Fruit fly (Drosophila melanogaster): ENCODE measurements around the gene spn-D.

spn-D gene

DNA sequence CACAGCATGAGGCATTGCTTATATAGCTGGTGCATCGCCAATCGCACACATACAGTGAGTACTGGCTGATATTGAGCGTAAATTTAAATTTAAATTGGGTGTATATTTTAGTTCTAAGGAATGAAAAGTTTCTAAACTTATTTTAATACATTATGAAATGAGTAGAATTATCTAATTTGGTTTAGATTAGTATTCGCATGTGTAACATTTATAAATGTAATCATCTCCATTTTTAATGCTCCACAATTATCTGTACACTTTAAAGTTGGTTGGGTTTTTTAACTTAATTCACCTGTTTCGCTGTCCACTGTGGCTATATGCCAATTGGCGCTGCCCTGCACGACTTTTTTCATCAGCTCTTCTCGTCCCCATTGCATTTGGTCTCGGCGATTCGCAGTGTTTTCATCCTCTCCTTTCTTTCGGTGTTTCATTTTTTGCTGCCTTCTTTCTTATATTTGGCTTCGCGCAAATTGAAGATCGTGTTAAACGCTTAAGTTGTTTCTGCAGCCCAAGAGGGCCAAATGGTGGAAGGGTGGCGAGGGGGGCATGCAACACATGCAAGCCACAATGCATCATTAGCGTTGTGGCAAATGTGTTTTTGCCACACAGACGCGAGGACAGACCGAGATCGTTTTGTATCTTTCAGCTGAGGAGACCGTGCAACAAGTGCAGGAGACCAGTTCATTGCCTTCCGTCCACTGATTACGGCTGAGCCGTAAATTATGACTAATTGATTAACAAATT lies 36.2 kb downstream of the spn-D start:
- TF ChIP-seq CG15073 (GFP tag; optimal IDR thresholded peaks at IDR 0.05) (no peak), Dbx (GFP tag; IDR thresholded peaks at IDR 0.05) (no peak), ase (GFP tag; IDR thresholded peaks at IDR 0.05) (no peak), hbn (GFP tag; IDR thresholded peaks at IDR 0.05; ENCODE audit: partially characterized antibody) (no peak), ssp (GFP tag; IDR thresholded peaks at IDR 0.05) (no peak), Dek (tag; optimal IDR thresholded peaks at IDR 0.05) (no peak), CG15011 (GFP tag; optimal IDR thresholded peaks at IDR 0.05) (no peak), CG13775 (GFP tag; optimal IDR thresholded peaks at IDR 0.05) (no peak), lbe (GFP tag; optimal IDR thresholded peaks at IDR 0.05) (peak; percentile 23), Ets65A (GFP tag) (peak; percentile 58), bsh (GFP tag; optimal IDR thresholded peaks at IDR 0.05) (peak in 1 of 2 experiments; percentile 72), Spps (tag; optimal IDR thresholded peaks at IDR 0.05) (no peak), seq (GFP tag; IDR thresholded peaks at IDR 0.05) (no peak), Drgx (GFP tag; IDR thresholded peaks at IDR 0.05) (peak; percentile 33; the same call in 1 of the 2 replicates), HHEX (GFP tag; optimal IDR thresholded peaks at IDR 0.05) (no peak), CG1024 (GFP tag; IDR thresholded peaks at IDR 0.05) (no peak), nom (GFP tag; optimal IDR thresholded peaks at IDR 0.05) (peak; percentile 68)

- TF ChIP-seq cato (GFP tag; optimal IDR thresholded peaks at IDR 0.05; ENCODE audit: borderline replicate concordance), result no peak
- no peak for TF ChIP-seq ems (GFP tag; optimal IDR thresholded peaks at IDR 0.05)
- TF ChIP-seq CG1603 (tag; optimal IDR thresholded peaks at IDR 0.05), result peak; percentile 3
- TF ChIP-seq ewg (GFP tag; optimal IDR thresholded peaks at IDR 0.05), result no peak
- no peak for TF ChIP-seq CG5953 (GFP tag; IDR thresholded peaks at IDR 0.05)
- TF ChIP-seq vvl (GFP tag; IDR thresholded peaks at IDR 0.05), result peak; percentile 11; the same call in 1 of the 2 replicates
- no peak for TF ChIP-seq CG15514 (GFP tag; optimal IDR thresholded peaks at IDR 0.05)
- no peak for TF ChIP-seq Nf-YA (GFP tag; IDR thresholded peaks at IDR 0.05)
- TF ChIP-seq bowl (GFP tag; IDR thresholded peaks at IDR 0.05), result no peak
- TF ChIP-seq CG2678 (tag; optimal IDR thresholded peaks at IDR 0.05), result peak; percentile 8
- TF ChIP-seq ATbp (GFP tag; optimal IDR thresholded peaks at IDR 0.05), result peak; percentile 18
- TF ChIP-seq ci (GFP tag; IDR thresholded peaks at IDR 0.05), result 0 out of 3 replicates have a peak, but pooled peaks have one; percentile 8
- no peak for TF ChIP-seq Ets97D (GFP tag; optimal IDR thresholded peaks at IDR 0.05)
- TF ChIP-seq bsh (GFP tag; optimal IDR thresholded peaks at IDR 0.05), result peak in 1 of 2 experiments; percentile 12
- no peak for TF ChIP-seq toy (GFP tag; IDR thresholded peaks at IDR 0.05)
- TF ChIP-seq Med (GFP tag), result peak; percentile 58
- peak; percentile 61 for TF ChIP-seq sens (GFP tag)
- TF ChIP-seq CG11696 (GFP tag; IDR thresholded peaks at IDR 0.05), result no peak
- TF ChIP-seq kni (GFP tag; optimal IDR thresholded peaks at IDR 0.05), result peak; percentile 15
- TF ChIP-seq nau (GFP tag; optimal IDR thresholded peaks at IDR 0.05), result no peak
- no peak for TF ChIP-seq CG10959 (GFP tag; IDR thresholded peaks at IDR 0.05)
- TF ChIP-seq CG10147 (GFP tag; optimal IDR thresholded peaks at IDR 0.05), result no peak
- TF ChIP-seq pum (GFP tag; optimal IDR thresholded peaks at IDR 0.05), result no peak
- TF ChIP-seq CG2889 (GFP tag; IDR thresholded peaks at IDR 0.05), result no peak
- TF ChIP-seq sc (optimal IDR thresholded peaks at IDR 0.05), result no peak
- TF ChIP-seq sc (GFP tag; optimal IDR thresholded peaks at IDR 0.05), result no peak
- TF ChIP-seq Asciz (GFP tag; optimal IDR thresholded peaks at IDR 0.05), result peak; percentile 16
Observed at dm6 chr3R:27202330-27202729, 36.8 kb downstream of the spn-D start.

Measured in whole organism, embryonic.